Worm (Caenorhabditis elegans): ENCODE measurements around the gene dhs-7.

DNA sequence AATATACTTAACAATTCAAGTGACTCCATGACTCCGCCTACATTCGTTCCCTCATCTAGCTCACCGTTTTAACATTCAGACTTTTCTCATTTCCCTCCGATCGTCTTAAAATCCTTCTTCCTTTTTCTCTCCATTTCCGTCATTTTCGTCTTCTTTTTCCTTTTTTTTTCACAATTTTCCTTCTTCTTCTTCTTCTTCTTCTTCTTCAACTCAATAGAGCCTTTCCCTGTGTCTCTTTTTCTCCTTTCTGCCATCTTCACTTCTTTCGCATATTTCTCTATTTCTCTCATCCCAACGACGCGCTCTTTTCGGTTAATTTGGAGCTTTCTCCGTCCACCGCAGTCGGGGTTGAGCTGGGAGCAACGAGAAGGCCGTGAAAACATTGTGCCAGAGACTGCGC, 25.6 kb downstream of the dhs-7 start:
- TF ChIP-seq ceh-91 (GFP tag; IDR thresholded peaks at IDR 0.05) (no peak), egl-18 (GFP tag; IDR thresholded peaks at IDR 0.05) (no peak), aptf-3 (GFP tag; IDR thresholded peaks at IDR 0.05) (no peak), nhr-90 (tag; optimal IDR thresholded peaks at IDR 0.05) (no peak), unc-62 (GFP tag; optimal IDR thresholded peaks at IDR 0.05) (no peak), ama-1 (optimal IDR thresholded peaks at IDR 0.05) (no peak), ama-1 (GFP tag; optimal IDR thresholded peaks at IDR 0.05) (no peak), nhr-120 (GFP tag; IDR thresholded peaks at IDR 0.05) (no peak)

Measured in whole organism, young adult.